In genomic region chrX:7011063-7011743, dm6 we compare ENCODE assay signal across 4 fruit fly cellular contexts.
TF ChIP-seq lines count a peak whose summit lies in the region.

Gene cm (minus strand): TSS chrX:7011145.
Gene sloth1 (plus strand): TSS chrX:7011357.
Gene sloth2 (plus strand): TSS chrX:7011357.

TF ChIP-seq in whole organism, adult, 20 proteins besides CTCF, POLR2A, EP300 and RAD21 (continued from another document):
- TF ChIP-seq CG14711 (tag; optimal IDR thresholded peaks at IDR 0.05; lab: Kevin White, UChicago) (peak; percentile 87), ovo (GFP tag; optimal IDR thresholded peaks at IDR 0.05; lab: Kevin White, UChicago) (peak; percentile 82)

TF ChIP-seq in whole organism, embryonic, 481 proteins besides CTCF, POLR2A, EP300 and RAD21 (continued from another document and continues in another):
- TF ChIP-seq CG17612 (GFP tag; IDR thresholded peaks at IDR 0.05; lab: Robert Waterston, UW) (peak; percentile 63; the same call in 1 of the 2 replicates), ATbp (GFP tag; optimal IDR thresholded peaks at IDR 0.05; lab: Kevin White, UChicago) (peak; percentile 59), Xbp1 (GFP tag; optimal IDR thresholded peaks at IDR 0.05; lab: Kevin White, UChicago) (peak; percentile 93), grn (GFP tag; optimal IDR thresholded peaks at IDR 0.05; lab: Kevin White, UChicago) (peak; percentile 32), seq (GFP tag; IDR thresholded peaks at IDR 0.05; lab: Robert Waterston, UW) (peak; percentile 87), CG8765 (GFP tag; IDR thresholded peaks at IDR 0.05; lab: Robert Waterston, UW) (peak; percentile 81), Hmr (GFP tag; optimal IDR thresholded peaks at IDR 0.05; lab: Kevin White, UChicago) (peak; percentile 87), ind (GFP tag; optimal IDR thresholded peaks at IDR 0.05; lab: Kevin White, UChicago) (peak; percentile 85), CG16813 (GFP tag; IDR thresholded peaks at IDR 0.05; lab: Robert Waterston, UW; ENCODE audit: partially characterized antibody) (peak; percentile 88), Gug (GFP tag; IDR thresholded peaks at IDR 0.05; lab: Robert Waterston, UW) (peak; percentile 83), ERR (GFP tag; optimal IDR thresholded peaks at IDR 0.05; lab: Kevin White, UChicago) (peak; percentile 64), gfzf (GFP tag; optimal IDR thresholded peaks at IDR 0.05; lab: Kevin White, UChicago) (peak; percentile 34), CG6813 (GFP tag; optimal IDR thresholded peaks at IDR 0.05; lab: Kevin White, UChicago) (peak; percentile 58), knrl (GFP tag; IDR thresholded peaks at IDR 0.05; lab: Robert Waterston, UW; ENCODE audit: partially characterized antibody) (peak; percentile 89), CG4820 (GFP tag; optimal IDR thresholded peaks at IDR 0.05; lab: Kevin White, UChicago) (peak; percentile 79), kni (GFP tag; optimal IDR thresholded peaks at IDR 0.05; lab: Kevin White, UChicago) (peak; percentile 74), ac (GFP tag; optimal IDR thresholded peaks at IDR 0.05; lab: Kevin White, UChicago) (no peak), fd102C (GFP tag; optimal IDR thresholded peaks at IDR 0.05; lab: Kevin White, UChicago) (peak; percentile 57), pum (GFP tag; optimal IDR thresholded peaks at IDR 0.05; lab: Kevin White, UChicago) (peak; percentile 82), NK7.1 (GFP tag; optimal IDR thresholded peaks at IDR 0.05; lab: Kevin White, UChicago) (peak; percentile 69), CG16815 (GFP tag; optimal IDR thresholded peaks at IDR 0.05; lab: Kevin White, UChicago) (peak; percentile 74), Atf-2 (GFP tag; optimal IDR thresholded peaks at IDR 0.05; lab: Kevin White, UChicago) (peak; percentile 82), CG2202 (tag; optimal IDR thresholded peaks at IDR 0.05; lab: Kevin White, UChicago) (peak; percentile 80), CG12104 (GFP tag; optimal IDR thresholded peaks at IDR 0.05; lab: Kevin White, UChicago) (peak; percentile 24), oc (tag; optimal IDR thresholded peaks at IDR 0.05; lab: Kevin White, UChicago) (peak; percentile 67), Sry-δ (GFP tag; optimal IDR thresholded peaks at IDR 0.05; lab: Kevin White, UChicago) (peak; percentile 96), CG13424 (tag; optimal IDR thresholded peaks at IDR 0.05; lab: Kevin White, UChicago) (peak; percentile 92), CG1529 (GFP tag; optimal IDR thresholded peaks at IDR 0.05; lab: Kevin White, UChicago) (peak; percentile 53), lbe (GFP tag; optimal IDR thresholded peaks at IDR 0.05; lab: Kevin White, UChicago) (peak; percentile 57), ash1 (GFP tag; optimal IDR thresholded peaks at IDR 0.05; lab: Kevin White, UChicago) (no peak), CG8478 (optimal IDR thresholded peaks at IDR 0.05; lab: Kevin White, UChicago) (no peak), Neu2 (GFP tag; optimal IDR thresholded peaks at IDR 0.05; lab: Kevin White, UChicago; ENCODE audit: borderline replicate concordance) (peak; percentile 35), kay (GFP tag; optimal IDR thresholded peaks at IDR 0.05; lab: Kevin White, UChicago) (peak; percentile 70), Dek (tag; optimal IDR thresholded peaks at IDR 0.05; lab: Kevin White, UChicago) (peak; percentile 81), CG6689 (GFP tag; IDR thresholded peaks at IDR 0.05; lab: Robert Waterston, UW) (peak; percentile 83), CoRest (tag; optimal IDR thresholded peaks at IDR 0.05; lab: Kevin White, UChicago) (peak; percentile 90), CG34224 (GFP tag; IDR thresholded peaks at IDR 0.05; lab: Robert Waterston, UW; ENCODE audit: partially characterized antibody) (peak; percentile 89), phol (tag; optimal IDR thresholded peaks at IDR 0.05; lab: Kevin White, UChicago) (peak; percentile 83), CG17186 (GFP tag; optimal IDR thresholded peaks at IDR 0.05; lab: Kevin White, UChicago) (no peak), CG16863 (GFP tag; optimal IDR thresholded peaks at IDR 0.05; lab: Kevin White, UChicago) (peak; percentile 86), Trl (optimal IDR thresholded peaks at IDR 0.05; lab: Kevin White, UChicago) (no peak), Trl (GFP tag; optimal IDR thresholded peaks at IDR 0.05; lab: Kevin White, UChicago) (peak; percentile 90)

TF ChIP-seq in whole organism, prepupa, 60 proteins besides CTCF, POLR2A, EP300 and RAD21 (continued from another document):
- peak; percentile 78 for TF ChIP-seq CG1621 (tag; optimal IDR thresholded peaks at IDR 0.05; lab: Kevin White, UChicago)
- peak; percentile 30 for TF ChIP-seq CG6854 (GFP tag; optimal IDR thresholded peaks at IDR 0.05; lab: Kevin White, UChicago)
- peak; percentile 93 for TF ChIP-seq CG31627 (GFP tag; optimal IDR thresholded peaks at IDR 0.05; lab: Kevin White, UChicago)
- peak; percentile 93 for TF ChIP-seq esn (GFP tag; optimal IDR thresholded peaks at IDR 0.05; lab: Kevin White, UChicago)
- TF ChIP-seq CG4318 (GFP tag; optimal IDR thresholded peaks at IDR 0.05; lab: Kevin White, UChicago), result peak; percentile 59
- peak; percentile 74 for TF ChIP-seq dsx (GFP tag; optimal IDR thresholded peaks at IDR 0.05; lab: Kevin White, UChicago; ENCODE audit: poor library complexity, severe bottlenecking)
- TF ChIP-seq CG6792 (GFP tag; optimal IDR thresholded peaks at IDR 0.05; lab: Kevin White, UChicago), result peak; percentile 84
- peak; percentile 92 for TF ChIP-seq pdm3 (GFP tag; optimal IDR thresholded peaks at IDR 0.05; lab: Kevin White, UChicago)
- peak; percentile 79 for TF ChIP-seq CG8119 (GFP tag; IDR thresholded peaks at IDR 0.05; lab: Robert Waterston, UW)
- TF ChIP-seq Sox15 (GFP tag; optimal IDR thresholded peaks at IDR 0.05; lab: Kevin White, UChicago), result peak; percentile 80
- peak; percentile 93 for TF ChIP-seq lz (GFP tag; optimal IDR thresholded peaks at IDR 0.05; lab: Kevin White, UChicago)
- TF ChIP-seq CG8632 (GFP tag; optimal IDR thresholded peaks at IDR 0.05; lab: Kevin White, UChicago), result peak; percentile 84
- peak; percentile 34 for TF ChIP-seq CG11762 (GFP tag; optimal IDR thresholded peaks at IDR 0.05; lab: Kevin White, UChicago; ENCODE audit: insufficient read depth)
- TF ChIP-seq Hr39 (GFP tag; optimal IDR thresholded peaks at IDR 0.05; lab: Kevin White, UChicago), result peak; percentile 91
- peak; percentile 76 for TF ChIP-seq CG10669 (GFP tag; optimal IDR thresholded peaks at IDR 0.05; lab: Kevin White, UChicago)
- TF ChIP-seq CG6276 (GFP tag; optimal IDR thresholded peaks at IDR 0.05; lab: Kevin White, UChicago), result peak; percentile 50
- TF ChIP-seq CG15336 (GFP tag; IDR thresholded peaks at IDR 0.05; lab: Robert Waterston, UW), result peak; percentile 74
- peak; percentile 70 to 82 for TF ChIP-seq salr (GFP tag; optimal IDR thresholded peaks at IDR 0.05; lab: Kevin White, UChicago)
- peak; percentile 62 for TF ChIP-seq fkh (GFP tag; optimal IDR thresholded peaks at IDR 0.05; lab: Kevin White, UChicago)
- TF ChIP-seq CG9139 (GFP tag; optimal IDR thresholded peaks at IDR 0.05; lab: Kevin White, UChicago), result peak; percentile 51
- TF ChIP-seq vri (GFP tag; optimal IDR thresholded peaks at IDR 0.05; lab: Kevin White, UChicago), result peak; percentile 87
- peak; percentile 84 for TF ChIP-seq CG3919 (GFP tag; optimal IDR thresholded peaks at IDR 0.05; lab: Kevin White, UChicago)
- peak; percentile 76 for TF ChIP-seq dac (GFP tag; optimal IDR thresholded peaks at IDR 0.05; lab: Kevin White, UChicago)
- peak; percentile 68 for TF ChIP-seq CG7368 (GFP tag; optimal IDR thresholded peaks at IDR 0.05; lab: Kevin White, UChicago)
- peak; percentile 70 to 80 for TF ChIP-seq ss (GFP tag; optimal IDR thresholded peaks at IDR 0.05; lab: Kevin White, UChicago)
- TF ChIP-seq CG10631 (GFP tag; optimal IDR thresholded peaks at IDR 0.05; lab: Kevin White, UChicago), result peak; percentile 90
- peak; percentile 48 for TF ChIP-seq Hr38 (GFP tag; optimal IDR thresholded peaks at IDR 0.05; lab: Kevin White, UChicago)
- peak; percentile 78 for TF ChIP-seq CG32006 (GFP tag; optimal IDR thresholded peaks at IDR 0.05; lab: Kevin White, UChicago)
- TF ChIP-seq Eip78C (GFP tag; lab: Kevin White, UChicago), result peak; percentile 95
- TF ChIP-seq CG11294 (GFP tag; IDR thresholded peaks at IDR 0.05; lab: Robert Waterston, UW), result peak; percentile 62; the same call in 1 of the 2 replicates
- peak; percentile 96 for TF ChIP-seq CG3032 (tag; optimal IDR thresholded peaks at IDR 0.05; lab: Kevin White, UChicago)
- peak; percentile 91 for TF ChIP-seq OdsH (GFP tag; optimal IDR thresholded peaks at IDR 0.05; lab: Kevin White, UChicago)
- peak; percentile 87 for TF ChIP-seq CG6163 (GFP tag; IDR thresholded peaks at IDR 0.05; lab: Robert Waterston, UW)
- peak; percentile 91 for TF ChIP-seq Smox (GFP tag; optimal IDR thresholded peaks at IDR 0.05; lab: Kevin White, UChicago)
- TF ChIP-seq Blimp-1 (GFP tag; optimal IDR thresholded peaks at IDR 0.05; lab: Kevin White, UChicago), result peak; percentile 29
- TF ChIP-seq Sox102F (GFP tag; optimal IDR thresholded peaks at IDR 0.05; lab: Kevin White, UChicago), result peak; percentile 85
- peak; percentile 88 for TF ChIP-seq Met (GFP tag; optimal IDR thresholded peaks at IDR 0.05; lab: Kevin White, UChicago)
- TF ChIP-seq acj6 (GFP tag; optimal IDR thresholded peaks at IDR 0.05; lab: Kevin White, UChicago), result peak; percentile 91
- peak; percentile 87 for TF ChIP-seq cyc (GFP tag; optimal IDR thresholded peaks at IDR 0.05; lab: Kevin White, UChicago)
- TF ChIP-seq fd59A (GFP tag; optimal IDR thresholded peaks at IDR 0.05; lab: Kevin White, UChicago), result peak; percentile 66
- peak; percentile 87 for TF ChIP-seq topi (GFP tag; optimal IDR thresholded peaks at IDR 0.05; lab: Kevin White, UChicago)

TF ChIP-seq in whole organism, wandering third instar larva, 38 proteins besides CTCF, POLR2A, EP300 and RAD21 (continued from another document):
- TF ChIP-seq h (GFP tag; optimal IDR thresholded peaks at IDR 0.05; lab: Kevin White, UChicago) (peak; percentile 89), CrebA (GFP tag; optimal IDR thresholded peaks at IDR 0.05; lab: Kevin White, UChicago; ENCODE audit: borderline replicate concordance) (no peak), Hr78 (GFP tag; optimal IDR thresholded peaks at IDR 0.05; lab: Kevin White, UChicago) (no peak), woc (GFP tag; optimal IDR thresholded peaks at IDR 0.05; lab: Kevin White, UChicago) (peak; percentile 91), CG32264 (GFP tag; optimal IDR thresholded peaks at IDR 0.05; lab: Kevin White, UChicago) (peak; percentile 66), sage (GFP tag; optimal IDR thresholded peaks at IDR 0.05; lab: Kevin White, UChicago) (peak; percentile 65), psq (GFP tag; optimal IDR thresholded peaks at IDR 0.05; lab: Kevin White, UChicago) (peak; percentile 82), usp (GFP tag; optimal IDR thresholded peaks at IDR 0.05; lab: Kevin White, UChicago) (no peak), Hr83 (GFP tag; optimal IDR thresholded peaks at IDR 0.05; lab: Kevin White, UChicago; ENCODE audit: poor library complexity, severe bottlenecking) (peak; percentile 77), Rel (GFP tag; optimal IDR thresholded peaks at IDR 0.05; lab: Kevin White, UChicago) (no peak), Rel (tag; optimal IDR thresholded peaks at IDR 0.05; lab: Kevin White, UChicago) (peak; percentile 80), N (GFP tag; optimal IDR thresholded peaks at IDR 0.05; lab: Kevin White, UChicago) (no peak), jim (GFP tag; optimal IDR thresholded peaks at IDR 0.05; lab: Kevin White, UChicago) (no peak), OdsH (GFP tag; optimal IDR thresholded peaks at IDR 0.05; lab: Kevin White, UChicago) (peak; percentile 86), dl (GFP tag; optimal IDR thresholded peaks at IDR 0.05; lab: Kevin White, UChicago; ENCODE audit: insufficient read depth in 1 of 2, partially characterized antibody in 2 of 2) (no peak), Abd-B (GFP tag; optimal IDR thresholded peaks at IDR 0.05; lab: Kevin White, UChicago) (no peak)
